Fruit fly (Drosophila melanogaster) whole organism, pupa: ENCODE measurements around the gene CG32369.

ENCODE experiments used
- CG15710 ChIP-seq: fragments of 200-800 bp; sonication (Bioruptor generic); optimal IDR thresholded peaks from 2 replicates; lab custom pipeline; 2018; ENCODE audit warnings: missing biosample characterization, mild to moderate bottlenecking, missing genetic modification characterization, moderate library complexity
- CG34367 ChIP-seq: fragments of 200-800 bp; sonication (Bioruptor generic); optimal IDR thresholded peaks from 2 replicates; lab custom pipeline; 2018; ENCODE audit warnings: missing biosample characterization, mild to moderate bottlenecking, missing genetic modification characterization
- EcR ChIP-seq: fragments of 200-800 bp; sonication (Bioruptor generic); optimal IDR thresholded peaks from 3 replicates; lab custom pipeline; 2019; ENCODE audit warnings: missing biosample characterization, missing genetic modification characterization, mild to moderate bottlenecking, moderate library complexity, missing genetic modification reagents

DNA sequence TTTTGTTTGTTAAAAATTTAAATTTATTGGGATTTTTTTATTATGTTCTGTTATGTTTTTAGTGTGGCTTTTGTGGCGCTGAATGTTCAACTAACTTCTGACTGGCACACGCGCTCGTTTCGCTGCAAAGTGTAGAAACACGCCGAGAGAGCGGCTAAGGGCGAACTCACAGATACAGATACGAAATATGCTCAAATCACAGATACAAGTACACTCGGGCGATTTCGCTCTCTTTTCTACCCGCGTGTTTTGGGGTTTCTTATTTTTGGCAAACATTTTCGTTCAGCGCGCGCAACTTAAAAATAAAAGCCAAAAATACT is 45.8 kb upstream of the CG32369 start:
- TF ChIP-seq EcR (GFP tag; lab: Kevin White, UChicago) (no peak), CG15710 (tag; lab: Kevin White, UChicago) (no peak), CG34367 (tag; lab: Kevin White, UChicago) (no peak)
